Fruit fly (Drosophila melanogaster) whole organism, embryonic: ENCODE measurements around the gene Ir75d.

Experiments
- Adf1 ChIP-seq: fragments of 200-800 bp; sonication (Bioruptor generic); IDR thresholded peaks from 2 replicates; pipeline ENCODE4 v1.3.6; 2022; ENCODE audit warnings: missing biosample characterization, missing genetic modification characterization
- Bteb2 ChIP-seq: fragments of 200-800 bp; sonication (Bioruptor generic); optimal IDR thresholded peaks from 2 replicates; lab custom pipeline; 2016; ENCODE audit warnings: missing biosample characterization, missing genetic modification characterization
- CG10209 ChIP-seq: fragments of 200-800 bp; sonication (Bioruptor generic); optimal IDR thresholded peaks from 3 replicates; lab custom pipeline; 2017; ENCODE audit warnings: missing biosample characterization, mild to moderate bottlenecking, missing genetic modification characterization, missing genetic modification reagents
- CG10979 ChIP-seq: fragments of 200-800 bp; sonication (Bioruptor generic); optimal IDR thresholded peaks from 2 replicates; lab custom pipeline; 2018; ENCODE audit warnings: missing biosample characterization, mild to moderate bottlenecking, missing genetic modification characterization, moderate library complexity
- CG11247 ChIP-seq: fragments of 200-800 bp; sonication (Bioruptor generic); IDR thresholded peaks from 2 replicates; pipeline ENCODE4 v1.3.6; 2022; ENCODE audit warnings: missing biosample characterization, missing genetic modification characterization
- CG12071 ChIP-seq: fragments of 200-800 bp; sonication (Bioruptor generic); optimal IDR thresholded peaks from 3 replicates; lab custom pipeline; 2018; ENCODE audit warnings: missing biosample characterization, mild to moderate bottlenecking, missing genetic modification characterization
- CG12769 ChIP-seq: fragments of 200-800 bp; sonication (Bioruptor generic); optimal IDR thresholded peaks from 2 replicates; lab custom pipeline; 2019; ENCODE audit warnings: missing biosample characterization, mild to moderate bottlenecking, missing genetic modification characterization, moderate library complexity
- CG13123 ChIP-seq: fragments of 200-800 bp; sonication (Bioruptor generic); optimal IDR thresholded peaks from 2 replicates; lab custom pipeline; 2016; ENCODE audit warnings: missing biosample characterization, missing genetic modification characterization
- CG30431 ChIP-seq: fragments of 200-800 bp; sonication (Bioruptor generic); optimal IDR thresholded peaks from 2 replicates; lab custom pipeline; 2017; ENCODE audit warnings: missing biosample characterization, missing genetic modification characterization
- CG3163 ChIP-seq: fragments of 200-800 bp; sonication (Bioruptor generic); optimal IDR thresholded peaks from 3 replicates; lab custom pipeline; 2016; ENCODE audit warnings: missing biosample characterization, missing genetic modification characterization
- CG5245 ChIP-seq: fragments of 200-800 bp; sonication (Bioruptor generic); optimal IDR thresholded peaks from 3 replicates; lab custom pipeline; 2016; ENCODE audit warnings: missing biosample characterization, missing genetic modification characterization
- CG6791 ChIP-seq: fragments of 200-800 bp; sonication (Bioruptor generic); IDR thresholded peaks from 3 replicates; pipeline ENCODE4 v1.3.6; 2022; ENCODE audit warnings: missing biosample characterization, missing genetic modification characterization; ENCODE audit not compliant: partially characterized antibody
- CG7372 ChIP-seq: fragments of 200-800 bp; sonication (Bioruptor generic); IDR thresholded peaks from 2 replicates; pipeline ENCODE4 v1.3.6; 2022; ENCODE audit warnings: missing biosample characterization, missing genetic modification characterization
- Deaf1 ChIP-seq: fragments of 200-800 bp; optimal IDR thresholded peaks from 3 replicates; lab custom pipeline; 2019; ENCODE audit warnings: missing biosample characterization, mild to moderate bottlenecking, missing genetic modification characterization, moderate library complexity
- Dip3 ChIP-seq: fragments of 200-800 bp; sonication (Bioruptor generic); optimal IDR thresholded peaks from 3 replicates; lab custom pipeline; 2016; ENCODE audit warnings: missing biosample characterization, missing genetic modification characterization
- Dll ChIP-seq: fragments of 200-800 bp; sonication (Bioruptor generic); IDR thresholded peaks from 4 replicates; pipeline ENCODE4 v1.3.6; 2022; ENCODE audit warnings: missing biosample characterization, missing genetic modification characterization; ENCODE audit not compliant: partially characterized antibody
- Doc3 ChIP-seq: fragments of 200-800 bp; sonication (Bioruptor generic); IDR thresholded peaks from 3 replicates; pipeline ENCODE4 v1.3.6; 2022; ENCODE audit warnings: missing biosample characterization, missing genetic modification characterization; ENCODE audit not compliant: partially characterized antibody
- Ets65A ChIP-seq: fragments of 200-800 bp; sonication (Bioruptor generic); peaks from one replicate; lab custom pipeline; 2016; ENCODE audit warnings: missing biosample characterization, missing genetic modification characterization
- Gsc ChIP-seq: fragments of 200-800 bp; sonication (Bioruptor generic); IDR thresholded peaks from 2 replicates; pipeline ENCODE4 v1.3.6; 2022; ENCODE audit warnings: missing biosample characterization, missing genetic modification characterization
- HLH54F ChIP-seq: fragments of 200-800 bp; sonication (Bioruptor generic); optimal IDR thresholded peaks from 3 replicates; lab custom pipeline; 2016; ENCODE audit warnings: missing biosample characterization, missing genetic modification characterization
- HLHmδ ChIP-seq: fragments of 200-800 bp; sonication (Bioruptor generic); optimal IDR thresholded peaks from 2 replicates; lab custom pipeline; 2018; ENCODE audit warnings: missing biosample characterization, mild to moderate bottlenecking, missing genetic modification characterization, moderate library complexity
- Lim3 ChIP-seq: fragments of 200-800 bp; sonication (Bioruptor generic); IDR thresholded peaks from 2 replicates; pipeline ENCODE4 v1.3.6; 2022; ENCODE audit warnings: missing biosample characterization, missing genetic modification characterization
- Nf-YB ChIP-seq: fragments of 200-800 bp; sonication (Bioruptor generic); optimal IDR thresholded peaks from 3 replicates; lab custom pipeline; 2019; ENCODE audit warnings: missing biosample characterization, mild to moderate bottlenecking, missing genetic modification characterization, moderate library complexity
- Nf-YC ChIP-seq: fragments of 200-800 bp; optimal IDR thresholded peaks from 3 replicates; lab custom pipeline; 2019; ENCODE audit warnings: missing biosample characterization, mild to moderate bottlenecking, missing genetic modification characterization, moderate library complexity
- NfI ChIP-seq: fragments of 200-800 bp; sonication (Bioruptor generic); optimal IDR thresholded peaks from 3 replicates; lab custom pipeline; 2018; ENCODE audit warnings: missing biosample characterization, mild to moderate bottlenecking, missing genetic modification characterization, moderate library complexity
- Rx ChIP-seq: fragments of 200-800 bp; sonication (Bioruptor generic); IDR thresholded peaks from 2 replicates; pipeline ENCODE4 v1.3.6; 2022; ENCODE audit warnings: missing biosample characterization, missing genetic modification characterization
- ab ChIP-seq: fragments of 200-800 bp; sonication (Bioruptor generic); optimal IDR thresholded peaks from 2 replicates; lab custom pipeline; 2016; ENCODE audit warnings: missing biosample characterization, missing genetic modification characterization
- ato ChIP-seq: fragments of 200-800 bp; sonication (Bioruptor generic); IDR thresholded peaks from 2 replicates; pipeline ENCODE4 v1.3.6; 2022; ENCODE audit warnings: missing biosample characterization, missing genetic modification characterization; ENCODE audit not compliant: partially characterized antibody
- chinmo ChIP-seq: fragments of 200-800 bp; sonication (Bioruptor generic); IDR thresholded peaks from 4 replicates; pipeline ENCODE4 v1.3.6; 2022; ENCODE audit warnings: missing biosample characterization, missing genetic modification characterization; ENCODE audit not compliant: partially characterized antibody
- crc ChIP-seq: fragments of 200-800 bp; sonication (Bioruptor generic); optimal IDR thresholded peaks from 2 replicates; lab custom pipeline; 2016; ENCODE audit warnings: missing biosample characterization, missing genetic modification characterization
- ewg ChIP-seq: fragments of 200-800 bp; sonication (Bioruptor generic); optimal IDR thresholded peaks from 3 replicates; lab custom pipeline; 2017; ENCODE audit warnings: mild to moderate bottlenecking, missing biosample characterization, missing genetic modification reagents, missing genetic modification characterization
- gcm2 ChIP-seq: fragments of 200-800 bp; sonication (Bioruptor generic); optimal IDR thresholded peaks from 2 replicates; lab custom pipeline; 2016; ENCODE audit warnings: missing biosample characterization, missing genetic modification characterization
- hb ChIP-seq: fragments of 200-800 bp; sonication (Bioruptor generic); IDR thresholded peaks from 3 replicates; pipeline ENCODE4 v1.3.6; 2022; ENCODE audit warnings: missing biosample characterization, missing genetic modification characterization; ENCODE audit not compliant: partially characterized antibody
- jigr1 ChIP-seq: fragments of 200-800 bp; sonication (Bioruptor generic); IDR thresholded peaks from 3 replicates; pipeline ENCODE4 v1.3.6; 2022; ENCODE audit warnings: missing biosample characterization, missing genetic modification characterization
- ken ChIP-seq: fragments of 200-800 bp; sonication (Bioruptor generic); IDR thresholded peaks from 3 replicates; pipeline ENCODE4 v1.3.6; 2022; ENCODE audit warnings: missing biosample characterization, missing genetic modification characterization
- onecut ChIP-seq: fragments of 200-800 bp; sonication (Bioruptor generic); IDR thresholded peaks from 2 replicates; pipeline ENCODE4 v1.3.6; 2022; ENCODE audit warnings: missing biosample characterization, missing genetic modification characterization
- pros ChIP-seq: fragments of 200-800 bp; sonication (Bioruptor generic); optimal IDR thresholded peaks from 3 replicates; lab custom pipeline; 2019; ENCODE audit warnings: missing biosample characterization, mild to moderate bottlenecking, missing genetic modification characterization, moderate library complexity
- tna ChIP-seq: fragments of 200-800 bp; sonication (Bioruptor generic); IDR thresholded peaks from 2 replicates; pipeline ENCODE4 v1.3.6; 2022; ENCODE audit warnings: missing biosample characterization, missing genetic modification characterization; ENCODE audit not compliant: partially characterized antibody
- trh ChIP-seq: fragments of 200-800 bp; sonication (Bioruptor generic); optimal IDR thresholded peaks from 2 replicates; lab custom pipeline; 2016; ENCODE audit warnings: missing biosample characterization, missing genetic modification characterization

Gene Ir75d

dm6 chr3L:18861893-18862292 lies 49.1 kb downstream of the Ir75d start:
- TF ChIP-seq Gsc (GFP tag; lab: Robert Waterston, UW), result no peak
- no peak for TF ChIP-seq hb (GFP tag; lab: Robert Waterston, UW)
- TF ChIP-seq Ets65A, result peak; percentile 44
- TF ChIP-seq chinmo, result peak; percentile 65; the same call in 1 of the 4 replicates
- no peak for TF ChIP-seq NfI
- no peak for TF ChIP-seq ken (GFP tag; lab: Robert Waterston, UW)
- TF ChIP-seq CG12071 (GFP tag; lab: Kevin White, UChicago), result no peak
- peak; percentile 25 for TF ChIP-seq CG12769 (tag; lab: Kevin White, UChicago)
- TF ChIP-seq Bteb2, result no peak
- no peak for TF ChIP-seq CG3163
- TF ChIP-seq CG6791 (GFP tag; lab: Robert Waterston, UW), result no peak

- TF ChIP-seq pros (no peak), HLH54F (GFP tag; lab: Kevin White, UChicago) (no peak), jigr1 (GFP tag; lab: Robert Waterston, UW) (no peak), Dip3 (GFP tag; lab: Kevin White, UChicago) (no peak), ab (GFP tag; lab: Kevin White, UChicago) (no peak), Dll (GFP tag; lab: Robert Waterston, UW) (no peak), HLHmδ (GFP tag; lab: Kevin White, UChicago) (no peak), CG10979 (tag; lab: Kevin White, UChicago) (no peak), Lim3 (GFP tag; lab: Robert Waterston, UW) (no peak), ewg (peak; percentile 37), ato (GFP tag; lab: Robert Waterston, UW) (no peak), CG11247 (no peak), onecut (GFP tag; lab: Robert Waterston, UW) (no peak), Ets65A (peak; percentile 46), Adf1 (no peak), tna (GFP tag; lab: Robert Waterston, UW) (no peak), Doc3 (no peak), Nf-YC (tag; lab: Kevin White, UChicago) (peak; percentile 92), CG10209 (no peak), gcm2 (GFP tag; lab: Kevin White, UChicago) (no peak), Rx (GFP tag; lab: Robert Waterston, UW) (no peak), CG13123 (no peak), CG30431 (GFP tag; lab: Kevin White, UChicago) (no peak), trh (GFP tag; lab: Kevin White, UChicago) (no peak), CG7372 (GFP tag; lab: Robert Waterston, UW) (peak; percentile 75; the same call in 1 of the 2 replicates), CG5245 (GFP tag; lab: Kevin White, UChicago) (no peak), Nf-YB (peak; percentile 73), crc (GFP tag; lab: Kevin White, UChicago) (no peak), Deaf1 (tag; lab: Kevin White, UChicago) (peak; percentile 93)
Measured at dm6 chr3L:18860467-18860866, 50.5 kb downstream of the Ir75d start.
